Worm (Caenorhabditis elegans) whole organism, midembryonic: ENCODE results near the gene F32D8.4.

ENCODE experiments used
- T22C8.4 ChIP-seq: fragments of 200-800 bp; sonication (Bioruptor generic); IDR thresholded peaks from 2 replicates; pipeline ENCODE4 v1.3.6; 2022; ENCODE audit warnings: missing genetic modification characterization, missing compliant biosample characterization
- cog-1 ChIP-seq: sonication (generic microtip); optimal IDR thresholded peaks from 2 replicates; lab custom pipeline; 2016; ENCODE audit warnings: missing genetic modification characterization, missing compliant biosample characterization
- med-1 ChIP-seq: sonication (generic microtip); optimal IDR thresholded peaks from 2 replicates; lab custom pipeline; 2017; ENCODE audit warnings: missing genetic modification characterization, mild to moderate bottlenecking, missing compliant biosample characterization, antibody characterized with exemption, missing genetic modification reagents; ENCODE audit not compliant: insufficient read depth
- ztf-23 ChIP-seq: fragments of 200-800 bp; sonication (Bioruptor generic); IDR thresholded peaks from 2 replicates; pipeline ENCODE4 v1.3.6; 2022; ENCODE audit warnings: missing genetic modification reagents, missing genetic modification characterization, missing compliant biosample characterization

ce11 chrV:10861611-10862262 lies 31.6 kb downstream of the F32D8.4 start:
- TF ChIP-seq ztf-23 (GFP tag; lab: Robert Waterston, UW) (no peak), cog-1 (no peak), med-1 (GFP tag; lab: Kevin White, UChicago) (no peak), T22C8.4 (GFP tag; lab: Robert Waterston, UW) (no peak)
